Worm (Caenorhabditis elegans) whole organism, L3 larva: ENCODE measurements around the gene T01D3.1.

ENCODE experiments used
- elt-2 ChIP-seq: sonication (generic microtip); optimal IDR thresholded peaks from 2 replicates; lab custom pipeline; 2016; ENCODE audit warnings: missing genetic modification reagents, mild to moderate bottlenecking, missing genetic modification characterization, missing compliant biosample characterization
- lin-15B ChIP-seq: fragments of 150-350 bp; optimal IDR thresholded peaks from 2 replicates; lab custom pipeline; 2014; ENCODE audit warnings: missing biosample characterization, missing genetic modification characterization
- tbx-2 ChIP-seq: sonication (generic microtip); optimal IDR thresholded peaks from 2 replicates; lab custom pipeline; 2016; ENCODE audit warnings: mild to moderate bottlenecking, missing genetic modification characterization, missing compliant biosample characterization

DNA sequence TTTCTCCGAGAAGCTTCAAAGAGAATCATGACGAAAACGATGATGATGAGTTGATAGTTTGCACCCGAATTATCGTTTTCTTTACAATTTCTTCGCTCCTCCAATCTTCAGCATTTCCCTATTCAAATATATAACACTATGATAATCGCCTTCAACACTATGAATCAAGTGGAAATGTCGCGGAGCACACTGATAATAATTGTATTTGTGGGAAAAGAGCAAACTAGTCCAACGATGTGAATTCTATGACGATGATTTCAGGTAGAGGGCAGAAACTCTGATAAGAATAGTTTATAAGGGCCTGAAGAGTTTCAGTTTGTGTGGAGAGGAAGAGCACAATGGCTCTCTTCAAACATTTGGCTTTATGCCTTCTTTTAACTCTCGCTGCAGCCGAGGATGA is 26.8 kb downstream of the T01D3.1 start, which contains the start of gene T01D3.6:
- TF ChIP-seq tbx-2 (no peak), lin-15B (no peak), elt-2 (tag; lab: Kevin White, UChicago) (peak; percentile 79)
